Worm (Caenorhabditis elegans) whole organism, L3 larva: ENCODE measurements around the gene srw-59.
"Not testable (repeated sequence)": the region's sequence is repeated elsewhere in the genome, so short reads cannot be mapped to it uniquely, and the experiment has no call there.

Source experiments
- R02D3.7 ChIP-seq: fragments of 150-350 bp; optimal IDR thresholded peaks from 2 replicates; lab custom pipeline; 2014; ENCODE audit warnings: missing biosample characterization, missing genetic modification characterization
- aly-2 ChIP-seq: fragments of 150-350 bp; optimal IDR thresholded peaks from 2 replicates; lab custom pipeline; 2014; ENCODE audit warnings: missing biosample characterization, missing genetic modification characterization
- ama-1 ChIP-seq: fragments of 150-350 bp; optimal IDR thresholded peaks from 2 replicates; lab custom pipeline; 2018
- ceh-16 ChIP-seq: sonication (generic microtip); optimal IDR thresholded peaks from 2 replicates; lab custom pipeline; 2017; ENCODE audit warnings: missing biosample characterization, missing genetic modification characterization
- ceh-28 ChIP-seq: fragments of 150-350 bp; optimal IDR thresholded peaks from 2 replicates; lab custom pipeline; 2014; ENCODE audit warnings: missing biosample characterization, missing genetic modification reagents, missing genetic modification characterization
- ceh-82 ChIP-seq: fragments of 150-350 bp; optimal IDR thresholded peaks from 2 replicates; lab custom pipeline; 2014; ENCODE audit warnings: missing biosample characterization, missing genetic modification characterization
- ceh-9 ChIP-seq: sonication (generic microtip); optimal IDR thresholded peaks from 2 replicates; lab custom pipeline; 2018; ENCODE audit warnings: missing biosample characterization, missing genetic modification characterization
- daf-12 ChIP-seq: fragments of 150-350 bp; optimal IDR thresholded peaks from 2 replicates; lab custom pipeline; 2014; ENCODE audit warnings: missing biosample characterization, missing genetic modification reagents, missing genetic modification characterization
- egl-27 ChIP-seq: sonication (generic microtip); optimal IDR thresholded peaks from 4 replicates; lab custom pipeline; 2017; ENCODE audit warnings: missing biosample characterization, missing genetic modification reagents, missing genetic modification characterization
- egl-5 ChIP-seq: fragments of 150-350 bp; optimal IDR thresholded peaks from 2 replicates; lab custom pipeline; 2017; ENCODE audit warnings: missing biosample characterization, missing genetic modification reagents, missing genetic modification characterization, inconsistent platforms
- elt-1 ChIP-seq: fragments of 150-350 bp; optimal IDR thresholded peaks from 2 replicates; lab custom pipeline; 2014; ENCODE audit warnings: missing biosample characterization, missing genetic modification characterization
- elt-2 ChIP-seq: sonication (generic microtip); optimal IDR thresholded peaks from 2 replicates; lab custom pipeline; 2016; ENCODE audit warnings: missing genetic modification reagents, mild to moderate bottlenecking, missing genetic modification characterization, missing compliant biosample characterization
- elt-3 ChIP-seq, 3 experiments: fragments of 150-350 bp in 1 of 3; sonication (generic microtip) in 2 of 3; optimal IDR thresholded peaks; 2 replicates in 2 of 3; 4 replicates in 1 of 3; lab custom pipeline; 2014 to 2017; ENCODE audit warnings: missing biosample characterization in 3 of 3, missing genetic modification characterization in 3 of 3
- eor-1 ChIP-seq, 2 experiments: fragments of 150-350 bp; optimal IDR thresholded peaks; 2 replicates each; lab custom pipeline; 2014 to 2018; ENCODE audit warnings: missing biosample characterization in 2 of 2, missing genetic modification characterization in 2 of 2
- fkh-10 ChIP-seq: sonication (generic microtip); optimal IDR thresholded peaks from 2 replicates; lab custom pipeline; 2017; ENCODE audit warnings: missing biosample characterization, missing genetic modification reagents, missing genetic modification characterization
- fkh-2 ChIP-seq: fragments of 150-350 bp; optimal IDR thresholded peaks from 2 replicates; lab custom pipeline; 2014; ENCODE audit warnings: missing biosample characterization, missing genetic modification reagents, missing genetic modification characterization
- fos-1 ChIP-seq: fragments of 150-350 bp; optimal IDR thresholded peaks from 2 replicates; lab custom pipeline; 2014; ENCODE audit warnings: missing biosample characterization, missing genetic modification characterization
- hmg-11 ChIP-seq: sonication (generic microtip); optimal IDR thresholded peaks from 2 replicates; lab custom pipeline; 2016; ENCODE audit warnings: missing genetic modification characterization, missing compliant biosample characterization
- jun-1 ChIP-seq: fragments of 150-350 bp; optimal IDR thresholded peaks from 2 replicates; lab custom pipeline; 2014; ENCODE audit warnings: missing biosample characterization, missing genetic modification reagents, missing genetic modification characterization
- lin-15B ChIP-seq: fragments of 150-350 bp; optimal IDR thresholded peaks from 2 replicates; lab custom pipeline; 2014; ENCODE audit warnings: missing biosample characterization, missing genetic modification characterization
- lin-39 ChIP-seq: fragments of 150-350 bp; optimal IDR thresholded peaks from 2 replicates; lab custom pipeline; 2018; ENCODE audit warnings: missing biosample characterization, missing genetic modification reagents, missing genetic modification characterization
- lsy-12 ChIP-seq: sonication (generic microtip); optimal IDR thresholded peaks from 2 replicates; lab custom pipeline; 2016; ENCODE audit warnings: mild to moderate bottlenecking, missing genetic modification characterization, missing compliant biosample characterization
- mml-1 ChIP-seq: fragments of 150-350 bp; sonication (generic microtip); optimal IDR thresholded peaks from 3 replicates; lab custom pipeline; 2014; ENCODE audit warnings: missing biosample characterization, missing genetic modification characterization
- nfya-1 ChIP-seq: sonication (generic microtip); optimal IDR thresholded peaks from 2 replicates; lab custom pipeline; 2017; ENCODE audit warnings: missing genetic modification characterization, mild to moderate bottlenecking, missing compliant biosample characterization, antibody characterized with exemption, moderate library complexity; ENCODE audit not compliant: insufficient read depth
- nhr-12 ChIP-seq: fragments of 150-350 bp; optimal IDR thresholded peaks from 2 replicates; lab custom pipeline; 2014; ENCODE audit warnings: missing biosample characterization, missing genetic modification characterization
- nhr-23 ChIP-seq: fragments of 150-350 bp; optimal IDR thresholded peaks from 2 replicates; lab custom pipeline; 2014; ENCODE audit warnings: missing biosample characterization, missing genetic modification reagents, missing genetic modification characterization
- nhr-25 ChIP-seq: sonication (generic microtip); optimal IDR thresholded peaks from 2 replicates; lab custom pipeline; 2017; ENCODE audit warnings: missing biosample characterization, missing genetic modification characterization
- nhr-28 ChIP-seq: fragments of 150-350 bp; optimal IDR thresholded peaks from 2 replicates; lab custom pipeline; 2014; ENCODE audit warnings: missing biosample characterization, missing genetic modification characterization
- nhr-43 ChIP-seq: sonication (generic microtip); optimal IDR thresholded peaks from 2 replicates; lab custom pipeline; 2016; ENCODE audit warnings: mild to moderate bottlenecking, missing genetic modification characterization, missing compliant biosample characterization; ENCODE audit not compliant: poor library complexity, severe bottlenecking
- nhr-67 ChIP-seq: fragments of 150-350 bp; optimal IDR thresholded peaks from 2 replicates; lab custom pipeline; 2014; ENCODE audit warnings: missing biosample characterization, missing genetic modification characterization
- nhr-76 ChIP-seq: fragments of 150-350 bp; sonication (generic microtip); optimal IDR thresholded peaks from 5 replicates; lab custom pipeline; 2014; ENCODE audit warnings: missing biosample characterization, missing genetic modification characterization
- nhr-77 ChIP-seq: fragments of 150-350 bp; optimal IDR thresholded peaks from 2 replicates; lab custom pipeline; 2014; ENCODE audit warnings: missing biosample characterization, missing genetic modification characterization
- pha-4 ChIP-seq: fragments of 150-350 bp; optimal IDR thresholded peaks from 2 replicates; lab custom pipeline; 2014; ENCODE audit warnings: missing biosample characterization, missing genetic modification reagents, missing genetic modification characterization
- sea-2 ChIP-seq: fragments of 150-350 bp; sonication (generic microtip); optimal IDR thresholded peaks from 4 replicates; lab custom pipeline; 2014; ENCODE audit warnings: missing biosample characterization, missing genetic modification reagents, missing genetic modification characterization
- snpc-4 ChIP-seq: fragments of 150-350 bp; optimal IDR thresholded peaks from 2 replicates; lab custom pipeline; 2014; ENCODE audit warnings: missing biosample characterization, missing genetic modification characterization
- tbx-2 ChIP-seq: sonication (generic microtip); optimal IDR thresholded peaks from 2 replicates; lab custom pipeline; 2016; ENCODE audit warnings: mild to moderate bottlenecking, missing genetic modification characterization, missing compliant biosample characterization
- unc-39 ChIP-seq: sonication (generic microtip); optimal IDR thresholded peaks from 4 replicates; lab custom pipeline; 2017; ENCODE audit warnings: missing biosample characterization, missing genetic modification characterization
- unc-62 ChIP-seq: fragments of 150-350 bp; sonication (generic microtip); optimal IDR thresholded peaks from 4 replicates; lab custom pipeline; 2014; ENCODE audit warnings: missing biosample characterization, missing genetic modification reagents, missing genetic modification characterization
- zag-1 ChIP-seq: fragments of 150-350 bp; optimal IDR thresholded peaks from 2 replicates; lab custom pipeline; 2014; ENCODE audit warnings: missing biosample characterization, missing genetic modification characterization
- ztf-11 ChIP-seq: fragments of 150-350 bp; optimal IDR thresholded peaks from 2 replicates; lab custom pipeline; 2014; ENCODE audit warnings: missing biosample characterization, missing genetic modification characterization
- ztf-4 ChIP-seq: fragments of 150-350 bp; optimal IDR thresholded peaks from 2 replicates; lab custom pipeline; 2014; ENCODE audit warnings: missing biosample characterization, missing genetic modification characterization

Gene srw-59

ce11 chrV:15940254-15940653 is 10.5 kb downstream of the srw-59 start, which contains the start of gene srw-55:
Gene srw-55, minus strand, starts transcription at chrV:15940354.
- TF ChIP-seq nhr-23 (tag; lab: Kevin White, UChicago) (no peak), ztf-4 (tag; lab: Kevin White, UChicago) (no peak), tbx-2 (tag; lab: Kevin White, UChicago) (no peak), aly-2 (tag; lab: Kevin White, UChicago) (no peak), daf-12 (no peak), mml-1 (no peak), ama-1 (lab: Kevin White, UChicago) (no peak), ceh-9 (no peak), nhr-12 (tag; lab: Kevin White, UChicago) (no peak), elt-1 (tag; lab: Kevin White, UChicago) (no peak), fkh-2 (no peak), elt-2 (tag; lab: Kevin White, UChicago) (no peak), nhr-28 (tag; lab: Kevin White, UChicago) (no peak), fos-1 (tag; lab: Kevin White, UChicago) (no peak), sea-2 (no peak), hmg-11 (tag; lab: Kevin White, UChicago) (no peak), lin-39 (no peak), egl-27 (no peak)

- TF ChIP-seq pha-4 (tag; lab: Kevin White, UChicago) = no peak
Measured at ce11 chrV:15932390-15932789, 18.4 kb downstream of the srw-59 start, which contains the start of gene srw-26. Gene srw-26, minus strand, starts transcription at chrV:15932490.

ce11 chrV:15929882-15930281 is 20.9 kb downstream of the srw-59 start, which contains the start of gene srbc-77:
Gene srbc-77, plus strand, starts transcription at chrV:15930182.
- not testable (repeated sequence) for TF ChIP-seq nhr-23 (tag; lab: Kevin White, UChicago); lsy-12; nhr-43 (tag; lab: Kevin White, UChicago)

ce11 chrV:15928325-15928724 is 22.5 kb downstream of the srw-59 start, which contains the start of gene pzf-1:
Gene pzf-1, minus strand, starts transcription at chrV:15928425.
- TF ChIP-seq snpc-4 (tag; lab: Kevin White, UChicago) = no peak
- TF ChIP-seq nfya-1 (tag; lab: Kevin White, UChicago) = no peak
- TF ChIP-seq unc-62 (GFP tag; lab: Kevin White, UChicago) = no peak
- TF ChIP-seq nhr-76 (tag; lab: Kevin White, UChicago) = no peak
- TF ChIP-seq unc-39 (tag; lab: Kevin White, UChicago) = no peak
- no peak for TF ChIP-seq fos-1 (tag; lab: Kevin White, UChicago)
- no peak for TF ChIP-seq R02D3.7 (tag; lab: Kevin White, UChicago)
- no peak for TF ChIP-seq lsy-12
- no peak for TF ChIP-seq lin-15B (tag; lab: Kevin White, UChicago)
- no peak for TF ChIP-seq elt-3 (tag; optimal IDR thresholded peaks at IDR 0.05; lab: Kevin White, UChicago)
- TF ChIP-seq nhr-28 (tag; lab: Kevin White, UChicago) = no peak
- TF ChIP-seq ceh-28 (tag; lab: Kevin White, UChicago) = no peak
- no peak for TF ChIP-seq nhr-43 (tag; lab: Kevin White, UChicago)
- TF ChIP-seq eor-1 (tag; optimal IDR thresholded peaks at IDR 0.05; lab: Kevin White, UChicago) = no peak
- no peak for TF ChIP-seq ama-1 (lab: Kevin White, UChicago)
- no peak for TF ChIP-seq ztf-11
- no peak for TF ChIP-seq ztf-4 (tag; lab: Kevin White, UChicago)

ce11 chrV:15924307-15924706 is 26.5 kb downstream of the srw-59 start, which contains the start of gene nhr-108:
Gene nhr-108, minus strand, starts transcription at chrV:15924472.
- TF ChIP-seq elt-2 (tag; lab: Kevin White, UChicago) (peak; percentile 42), nhr-43 (tag; lab: Kevin White, UChicago) (no peak)
- TF ChIP-seq, all 47 proteins: peak for 1

- TF ChIP-seq fos-1 (tag; lab: Kevin White, UChicago) = no peak
- no peak for TF ChIP-seq nhr-28 (tag; lab: Kevin White, UChicago)
- TF ChIP-seq snpc-4 (tag; lab: Kevin White, UChicago) = no peak
- TF ChIP-seq ceh-82 (tag; lab: Kevin White, UChicago) = no peak
- no peak for TF ChIP-seq ceh-16 (tag; lab: Kevin White, UChicago)
- no peak for TF ChIP-seq fkh-2
- TF ChIP-seq egl-5 (tag; lab: Kevin White, UChicago) = no peak
- no peak for TF ChIP-seq lin-15B (tag; lab: Kevin White, UChicago)
- TF ChIP-seq nhr-67 (tag; lab: Kevin White, UChicago) = no peak
- no peak for TF ChIP-seq jun-1 (tag; lab: Kevin White, UChicago)
- TF ChIP-seq nhr-77 (tag; lab: Kevin White, UChicago) = no peak
- TF ChIP-seq egl-27 = no peak
- TF ChIP-seq nhr-76 (tag; lab: Kevin White, UChicago) = no peak
- TF ChIP-seq nhr-25 (tag; lab: Kevin White, UChicago) = no peak
- no peak for TF ChIP-seq tbx-2 (tag; lab: Kevin White, UChicago)
- TF ChIP-seq zag-1 = no peak
- TF ChIP-seq nhr-12 (tag; lab: Kevin White, UChicago) = no peak
- TF ChIP-seq fkh-10 (GFP tag; lab: Kevin White, UChicago) = no peak
- TF ChIP-seq sea-2 = no peak
- no peak for TF ChIP-seq elt-1 (tag; lab: Kevin White, UChicago)
Measured at ce11 chrV:15922979-15923378, 27.8 kb downstream of the srw-59 start, which contains the start of gene F35E8.13. Gene F35E8.13, plus strand, starts transcription at chrV:15923279.
